Worm (Caenorhabditis elegans): Measurements from ENCODE around the gene cwn-2.

cwn-2 gene

ce11 chrIV:10084323-10084959 is 16.8 kb downstream of the cwn-2 start, which contains the start of gene W01B6.8 (continued):
- TF ChIP-seq mcd-1 (GFP tag; IDR thresholded peaks at IDR 0.05) (peak; percentile 44; the same call in 1 of the 2 replicates), ztf-28 (GFP tag; IDR thresholded peaks at IDR 0.05) (no peak), D2030.7 (GFP tag; IDR thresholded peaks at IDR 0.05) (no peak), ccch-3 (GFP tag; optimal IDR thresholded peaks at IDR 0.05) (no peak), nfya-2 (GFP tag; IDR thresholded peaks at IDR 0.05) (no peak), snpc-1.1 (tag; optimal IDR thresholded peaks at IDR 0.05; ENCODE audit: insufficient read depth) (no peak), B0336.3 (GFP tag; IDR thresholded peaks at IDR 0.05) (no peak), attf-6 (GFP tag; IDR thresholded peaks at IDR 0.05) (no peak), madf-10 (tag; optimal IDR thresholded peaks at IDR 0.05) (no peak), ceh-27 (GFP tag; optimal IDR thresholded peaks at IDR 0.05) (no peak), gei-17 (GFP tag; optimal IDR thresholded peaks at IDR 0.05) (no peak), ztf-22 (GFP tag; optimal IDR thresholded peaks at IDR 0.05) (no peak), lin-35 (GFP tag; optimal IDR thresholded peaks at IDR 0.05) (no peak), madf-3 (GFP tag; IDR thresholded peaks at IDR 0.05) (no peak), nhr-120 (GFP tag; IDR thresholded peaks at IDR 0.05) (no peak), zfh-2 (GFP tag; conservative IDR thresholded peaks at IDR 0.05) (peak; percentile 95), egrh-3 (GFP tag; IDR thresholded peaks at IDR 0.05) (peak; percentile 99), athp-1 (tag; optimal IDR thresholded peaks at IDR 0.05) (no peak), hmg-1.2 (GFP tag; IDR thresholded peaks at IDR 0.05) (no peak), madf-8 (GFP tag; conservative IDR thresholded peaks at IDR 0.05) (no peak), tlf-1 (GFP tag; optimal IDR thresholded peaks at IDR 0.05) (no peak), dox-1 (GFP tag; IDR thresholded peaks at IDR 0.05) (peak; percentile 35; the same call in 1 of the 2 replicates), unc-130 (GFP tag; optimal IDR thresholded peaks at IDR 0.05) (no peak), mes-4 (tag; optimal IDR thresholded peaks at IDR 0.05) (no peak), hrde-1 (tag; optimal IDR thresholded peaks at IDR 0.05; ENCODE audit: borderline replicate concordance) (no peak)

- TF ChIP-seq dpl-1 (GFP tag; optimal IDR thresholded peaks at IDR 0.05) (peak; percentile 68), F52B5.7 (tag; optimal IDR thresholded peaks at IDR 0.05) (no peak), madf-6 (GFP tag; IDR thresholded peaks at IDR 0.05) (peak; percentile 40; the same call in 1 of the 2 replicates), ZK185.1 (tag; optimal IDR thresholded peaks at IDR 0.05; ENCODE audit: poor library complexity, severe bottlenecking) (no peak), lin-35 (GFP tag; optimal IDR thresholded peaks at IDR 0.05) (peak in 1 of 3 experiments; percentile 7), lag-1 (GFP tag; IDR thresholded peaks at IDR 0.05) (no peak), snpc-4 (GFP tag; optimal IDR thresholded peaks at IDR 0.05) (no peak), snpc-4 (tag; optimal IDR thresholded peaks at IDR 0.05) (peak in 2 of 4 experiments; percentile 26 to 46), snpc-1.3 (tag; optimal IDR thresholded peaks at IDR 0.05; ENCODE audit: insufficient read depth) (no peak), F49E8.2 (tag; optimal IDR thresholded peaks at IDR 0.05; ENCODE audit: insufficient read depth) (peak; percentile 37), madf-8 (GFP tag; conservative IDR thresholded peaks at IDR 0.05) (peak; percentile 38), lir-1 (GFP tag; conservative IDR thresholded peaks at IDR 0.05) (no peak), F23B12.7 (tag; optimal IDR thresholded peaks at IDR 0.05; ENCODE audit: insufficient read depth) (peak; percentile 91), ceh-27 (GFP tag; optimal IDR thresholded peaks at IDR 0.05) (peak; percentile 44), dpff-1 (tag; optimal IDR thresholded peaks at IDR 0.05) (no peak), snpc-1.1 (tag; optimal IDR thresholded peaks at IDR 0.05; ENCODE audit: insufficient read depth) (no peak), efl-1 (GFP tag; optimal IDR thresholded peaks at IDR 0.05) (peak; percentile 84), nhr-80 (tag; optimal IDR thresholded peaks at IDR 0.05) (peak; percentile 32), Y79H2A.3 (GFP tag; conservative IDR thresholded peaks at IDR 0.05) (no peak), him-1 (tag; optimal IDR thresholded peaks at IDR 0.05) (peak; percentile 4), tbp1 (GFP tag; optimal IDR thresholded peaks at IDR 0.05) (peak; percentile 23), hmg-1.2 (GFP tag; IDR thresholded peaks at IDR 0.05) (peak; percentile 38; the same call in 1 of the 2 replicates), ztf-6 (GFP tag; IDR thresholded peaks at IDR 0.05) (no peak), somi-1 (GFP tag; optimal IDR thresholded peaks at IDR 0.05) (no peak), nfya-2 (GFP tag; IDR thresholded peaks at IDR 0.05) (no peak)
These were observed 18.0 kb downstream of the cwn-2 start, which contains the start of the genes col-2 and ndc-80 for ce11 chrIV:10085401-10086187. Gene col-2, minus strand, starts transcription at chrIV:10085451. Gene ndc-80, plus strand, starts transcription at chrIV:10086137.
